Worm (Caenorhabditis elegans) whole organism, L1 larva: Measurements from ENCODE around the gene B0361.4.

ENCODE experiments used
- ceh-63 ChIP-seq: fragments of 200-800 bp; sonication (Bioruptor generic); optimal IDR thresholded peaks from 2 replicates; lab custom pipeline; 2018; ENCODE audit warnings: mild to moderate bottlenecking, missing genetic modification characterization, missing compliant biosample characterization
- elt-2 ChIP-seq: sonication (generic microtip); optimal IDR thresholded peaks from 2 replicates; lab custom pipeline; 2016; ENCODE audit warnings: missing genetic modification characterization, mild to moderate bottlenecking, inconsistent platforms, missing compliant biosample characterization, missing genetic modification reagents
- elt-3 ChIP-seq, 6 experiments: fragments of 150-350 bp in 1 of 6; sonication (generic microtip); optimal IDR thresholded peaks; 2 replicates each; lab custom pipeline; 2017 to 2018; ENCODE audit warnings: missing biosample characterization in 6 of 6, missing genetic modification characterization in 6 of 6, inconsistent platforms in 1 of 6
- jun-1 ChIP-seq: fragments of 150-350 bp; optimal IDR thresholded peaks from 2 replicates; lab custom pipeline; 2014; ENCODE audit warnings: missing biosample characterization, missing genetic modification reagents, missing genetic modification characterization
- lsy-2 ChIP-seq, 2 experiments: fragments of 150-350 bp; optimal IDR thresholded peaks; 2 replicates each; lab custom pipeline; 2014; ENCODE audit warnings: missing biosample characterization in 2 of 2, missing genetic modification characterization in 2 of 2
- mab-9 ChIP-seq: fragments of 200-800 bp; sonication (Bioruptor generic); IDR thresholded peaks from 2 replicates; pipeline ENCODE4 v1.3.6; 2022; ENCODE audit warnings: missing genetic modification reagents, missing genetic modification characterization, missing compliant biosample characterization
- mef-2 ChIP-seq: fragments of 150-350 bp; optimal IDR thresholded peaks from 2 replicates; lab custom pipeline; 2014; ENCODE audit warnings: missing biosample characterization, missing genetic modification characterization
- nhr-47 ChIP-seq: sonication (generic microtip); optimal IDR thresholded peaks from 2 replicates; lab custom pipeline; 2016; ENCODE audit warnings: mild to moderate bottlenecking, missing genetic modification characterization, moderate library complexity, missing compliant biosample characterization
- snpc-4 ChIP-seq: fragments of 150-350 bp; optimal IDR thresholded peaks from 2 replicates; lab custom pipeline; 2014; ENCODE audit warnings: missing biosample characterization, missing genetic modification characterization
- snu-23 ChIP-seq: sonication (generic microtip); optimal IDR thresholded peaks from 2 replicates; lab custom pipeline; 2016; ENCODE audit warnings: missing genetic modification characterization, missing compliant biosample characterization
- tbx-2 ChIP-seq: sonication (generic microtip); optimal IDR thresholded peaks from 2 replicates; lab custom pipeline; 2016; ENCODE audit warnings: missing genetic modification characterization, missing compliant biosample characterization
- unc-30 ChIP-seq: sonication (generic microtip); optimal IDR thresholded peaks from 2 replicates; lab custom pipeline; 2017; ENCODE audit warnings: missing biosample characterization, missing genetic modification characterization

DNA sequence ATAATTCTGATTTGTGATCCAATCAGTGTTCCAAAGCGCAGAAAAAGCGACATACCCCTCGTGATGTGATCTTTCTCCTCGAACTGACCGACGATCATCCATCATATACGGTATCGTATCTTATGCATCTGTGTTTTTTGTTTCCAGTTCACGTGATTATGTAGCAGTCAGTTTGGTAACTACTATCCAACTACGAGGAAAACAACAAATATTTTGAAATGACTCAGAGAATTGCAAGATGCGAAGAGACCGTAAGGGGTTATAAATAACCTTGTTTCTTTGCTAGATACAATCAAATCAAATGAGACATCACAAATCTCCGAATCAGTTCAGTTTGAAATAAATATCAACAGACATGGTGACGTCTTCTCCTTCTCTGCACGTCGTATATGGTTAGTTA, 41.4 kb downstream of the B0361.4 start:
- peak; percentile 59 for TF ChIP-seq snu-23
- peak; percentile 63 for TF ChIP-seq tbx-2 (tag; lab: Kevin White, UChicago)
- TF ChIP-seq mab-9 (GFP tag; lab: Robert Waterston, UW): no peak
- no peak for TF ChIP-seq ceh-63 (GFP tag; lab: Kevin White, UChicago)
- peak in 3 of 6 experiments; percentile 27 to 90 (median 89) for TF ChIP-seq elt-3 (tag; optimal IDR thresholded peaks at IDR 0.05; lab: Kevin White, UChicago)
- no peak for TF ChIP-seq jun-1
- TF ChIP-seq nhr-47: peak; percentile 54
- TF ChIP-seq elt-2 (tag; lab: Kevin White, UChicago): no peak
- no peak for TF ChIP-seq unc-30 (tag; lab: Kevin White, UChicago)
- peak; percentile 50 to 72 for TF ChIP-seq lsy-2 (tag; optimal IDR thresholded peaks at IDR 0.05; lab: Kevin White, UChicago)
- no peak for TF ChIP-seq mef-2 (tag; lab: Kevin White, UChicago)
- TF ChIP-seq snpc-4 (tag; lab: Kevin White, UChicago): no peak
